Worm (Caenorhabditis elegans) whole organism, L3 larva: ENCODE measurements around the gene F17C11.13.

Source experiments
- R02D3.7 ChIP-seq: fragments of 150-350 bp; optimal IDR thresholded peaks from 2 replicates; lab custom pipeline; 2014; ENCODE audit warnings: missing biosample characterization, missing genetic modification characterization
- ZK546.5 ChIP-seq: sonication (generic microtip); optimal IDR thresholded peaks from 2 replicates; lab custom pipeline; 2017; ENCODE audit warnings: missing biosample characterization, missing genetic modification characterization
- aly-2 ChIP-seq: fragments of 150-350 bp; optimal IDR thresholded peaks from 2 replicates; lab custom pipeline; 2014; ENCODE audit warnings: missing biosample characterization, missing genetic modification characterization
- ceh-28 ChIP-seq: fragments of 150-350 bp; optimal IDR thresholded peaks from 2 replicates; lab custom pipeline; 2014; ENCODE audit warnings: missing biosample characterization, missing genetic modification reagents, missing genetic modification characterization
- ceh-82 ChIP-seq: fragments of 150-350 bp; optimal IDR thresholded peaks from 2 replicates; lab custom pipeline; 2014; ENCODE audit warnings: missing biosample characterization, missing genetic modification characterization
- ceh-9 ChIP-seq: sonication (generic microtip); optimal IDR thresholded peaks from 2 replicates; lab custom pipeline; 2018; ENCODE audit warnings: missing biosample characterization, missing genetic modification characterization
- egl-27 ChIP-seq: sonication (generic microtip); optimal IDR thresholded peaks from 4 replicates; lab custom pipeline; 2017; ENCODE audit warnings: missing biosample characterization, missing genetic modification reagents, missing genetic modification characterization
- egl-5 ChIP-seq: fragments of 150-350 bp; optimal IDR thresholded peaks from 2 replicates; lab custom pipeline; 2017; ENCODE audit warnings: missing biosample characterization, missing genetic modification reagents, missing genetic modification characterization, inconsistent platforms
- elt-1 ChIP-seq: fragments of 150-350 bp; optimal IDR thresholded peaks from 2 replicates; lab custom pipeline; 2014; ENCODE audit warnings: missing biosample characterization, missing genetic modification characterization
- elt-2 ChIP-seq: sonication (generic microtip); optimal IDR thresholded peaks from 2 replicates; lab custom pipeline; 2016; ENCODE audit warnings: missing genetic modification reagents, mild to moderate bottlenecking, missing genetic modification characterization, missing compliant biosample characterization
- elt-3 ChIP-seq, 3 experiments: fragments of 150-350 bp in 1 of 3; sonication (generic microtip) in 2 of 3; optimal IDR thresholded peaks; 2 replicates in 2 of 3; 4 replicates in 1 of 3; lab custom pipeline; 2014 to 2017; ENCODE audit warnings: missing biosample characterization in 3 of 3, missing genetic modification characterization in 3 of 3
- eor-1 ChIP-seq, 2 experiments: fragments of 150-350 bp; optimal IDR thresholded peaks; 2 replicates each; lab custom pipeline; 2014 to 2018; ENCODE audit warnings: missing biosample characterization in 2 of 2, missing genetic modification characterization in 2 of 2
- fkh-10 ChIP-seq: sonication (generic microtip); optimal IDR thresholded peaks from 2 replicates; lab custom pipeline; 2017; ENCODE audit warnings: missing biosample characterization, missing genetic modification reagents, missing genetic modification characterization
- fkh-2 ChIP-seq: fragments of 150-350 bp; optimal IDR thresholded peaks from 2 replicates; lab custom pipeline; 2014; ENCODE audit warnings: missing biosample characterization, missing genetic modification reagents, missing genetic modification characterization
- fos-1 ChIP-seq: fragments of 150-350 bp; optimal IDR thresholded peaks from 2 replicates; lab custom pipeline; 2014; ENCODE audit warnings: missing biosample characterization, missing genetic modification characterization
- jun-1 ChIP-seq: fragments of 150-350 bp; optimal IDR thresholded peaks from 2 replicates; lab custom pipeline; 2014; ENCODE audit warnings: missing biosample characterization, missing genetic modification reagents, missing genetic modification characterization
- mdl-1 ChIP-seq: fragments of 150-350 bp; optimal IDR thresholded peaks from 2 replicates; lab custom pipeline; 2014; ENCODE audit warnings: missing biosample characterization, missing genetic modification characterization
- nhr-11 ChIP-seq: fragments of 150-350 bp; optimal IDR thresholded peaks from 2 replicates; lab custom pipeline; 2014; ENCODE audit warnings: missing biosample characterization, missing genetic modification characterization
- nhr-12 ChIP-seq: fragments of 150-350 bp; optimal IDR thresholded peaks from 2 replicates; lab custom pipeline; 2014; ENCODE audit warnings: missing biosample characterization, missing genetic modification characterization
- nhr-23 ChIP-seq: fragments of 150-350 bp; optimal IDR thresholded peaks from 2 replicates; lab custom pipeline; 2014; ENCODE audit warnings: missing biosample characterization, missing genetic modification reagents, missing genetic modification characterization
- nhr-237 ChIP-seq: fragments of 150-350 bp; optimal IDR thresholded peaks from 2 replicates; lab custom pipeline; 2014; ENCODE audit warnings: missing biosample characterization, missing genetic modification characterization
- nhr-28 ChIP-seq: fragments of 150-350 bp; optimal IDR thresholded peaks from 2 replicates; lab custom pipeline; 2014; ENCODE audit warnings: missing biosample characterization, missing genetic modification characterization
- nhr-43 ChIP-seq: sonication (generic microtip); optimal IDR thresholded peaks from 2 replicates; lab custom pipeline; 2016; ENCODE audit warnings: mild to moderate bottlenecking, missing genetic modification characterization, missing compliant biosample characterization; ENCODE audit not compliant: poor library complexity, severe bottlenecking
- nhr-67 ChIP-seq: fragments of 150-350 bp; optimal IDR thresholded peaks from 2 replicates; lab custom pipeline; 2014; ENCODE audit warnings: missing biosample characterization, missing genetic modification characterization
- nhr-76 ChIP-seq: fragments of 150-350 bp; sonication (generic microtip); optimal IDR thresholded peaks from 5 replicates; lab custom pipeline; 2014; ENCODE audit warnings: missing biosample characterization, missing genetic modification characterization
- nhr-77 ChIP-seq: fragments of 150-350 bp; optimal IDR thresholded peaks from 2 replicates; lab custom pipeline; 2014; ENCODE audit warnings: missing biosample characterization, missing genetic modification characterization
- pha-4 ChIP-seq: fragments of 150-350 bp; optimal IDR thresholded peaks from 2 replicates; lab custom pipeline; 2014; ENCODE audit warnings: missing biosample characterization, missing genetic modification reagents, missing genetic modification characterization
- pqm-1 ChIP-seq: fragments of 150-350 bp; optimal IDR thresholded peaks from 2 replicates; lab custom pipeline; 2017; ENCODE audit warnings: missing biosample characterization, missing genetic modification characterization, inconsistent platforms
- sea-2 ChIP-seq: fragments of 150-350 bp; sonication (generic microtip); optimal IDR thresholded peaks from 4 replicates; lab custom pipeline; 2014; ENCODE audit warnings: missing biosample characterization, missing genetic modification reagents, missing genetic modification characterization
- snpc-4 ChIP-seq: fragments of 150-350 bp; optimal IDR thresholded peaks from 2 replicates; lab custom pipeline; 2014; ENCODE audit warnings: missing biosample characterization, missing genetic modification characterization
- tbx-2 ChIP-seq: sonication (generic microtip); optimal IDR thresholded peaks from 2 replicates; lab custom pipeline; 2016; ENCODE audit warnings: mild to moderate bottlenecking, missing genetic modification characterization, missing compliant biosample characterization
- unc-39 ChIP-seq: sonication (generic microtip); optimal IDR thresholded peaks from 4 replicates; lab custom pipeline; 2017; ENCODE audit warnings: missing biosample characterization, missing genetic modification characterization
- zag-1 ChIP-seq: fragments of 150-350 bp; optimal IDR thresholded peaks from 2 replicates; lab custom pipeline; 2014; ENCODE audit warnings: missing biosample characterization, missing genetic modification characterization
- ztf-11 ChIP-seq: fragments of 150-350 bp; optimal IDR thresholded peaks from 2 replicates; lab custom pipeline; 2014; ENCODE audit warnings: missing biosample characterization, missing genetic modification characterization
- ztf-4 ChIP-seq: fragments of 150-350 bp; optimal IDR thresholded peaks from 2 replicates; lab custom pipeline; 2014; ENCODE audit warnings: missing biosample characterization, missing genetic modification characterization

F17C11.13 gene

DNA sequence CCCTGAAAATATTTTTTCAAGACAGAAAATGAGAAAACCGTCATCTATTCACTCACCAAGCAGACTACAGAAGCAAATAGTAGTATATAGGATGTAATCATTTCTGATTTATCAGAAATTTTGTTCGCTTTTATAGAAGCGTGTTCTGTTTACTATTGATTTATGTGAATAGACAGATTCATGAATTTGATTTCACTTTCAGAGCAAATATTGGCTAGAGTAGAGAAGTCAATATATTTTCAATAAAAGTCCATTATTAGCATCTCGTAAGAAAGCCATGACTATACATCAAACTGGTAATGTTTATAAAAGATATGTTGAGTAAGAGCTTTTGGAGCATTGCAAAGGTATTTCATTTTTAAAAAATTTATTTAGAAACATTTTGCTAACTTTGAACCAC, 24.5 kb upstream of the F17C11.13 start, which contains the start of gene scvp-1:
scvp-1 (minus strand) TSS at position 101 of the 400 bp plus-strand sequence.
- TF ChIP-seq nhr-237 (no peak), ceh-82 (tag; lab: Kevin White, UChicago) (no peak), ztf-11 (tag; lab: Kevin White, UChicago) (no peak), sea-2 (GFP tag; lab: Kevin White, UChicago) (no peak)

DNA sequence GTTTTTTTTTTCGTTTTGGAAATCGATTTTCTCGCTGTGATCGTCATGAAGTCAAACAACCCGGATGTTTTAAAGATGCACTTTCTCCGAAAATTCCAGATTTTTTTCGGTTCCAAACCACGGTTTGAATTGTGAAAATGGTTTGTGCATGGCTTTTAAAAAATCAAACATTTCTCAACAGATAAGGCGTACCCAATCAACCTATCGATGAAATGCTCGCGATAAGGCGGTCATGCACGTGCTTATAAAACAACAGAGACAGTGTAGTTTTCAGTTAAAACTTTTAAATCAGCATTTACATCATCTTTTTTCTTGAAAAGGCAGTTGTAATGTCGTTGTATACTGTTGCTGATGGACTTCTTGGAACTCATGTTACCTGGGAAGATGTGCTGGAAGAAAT, 23.3 kb upstream of the F17C11.13 start, which contains the start of gene F58B4.5:
F58B4.5 (plus strand) TSS at position 283 of the 400 bp plus-strand sequence.
- TF ChIP-seq eor-1 (tag; optimal IDR thresholded peaks at IDR 0.05; lab: Kevin White, UChicago) (no peak), elt-2 (peak; percentile 94), pqm-1 (peak; percentile 29)

ce11 chrV:10936681-10937080, 19.0 kb upstream of the F17C11.13 start, which contains the start of gene F17C11.12:
F17C11.12 (minus strand) TSS chrV:10936920.
- TF ChIP-seq ztf-4 (tag; lab: Kevin White, UChicago) (no peak), elt-2 (peak; percentile 91), pqm-1 (peak; percentile 86)

ce11 chrV:10937294-10937693, 18.4 kb upstream of the F17C11.13 start:
- TF ChIP-seq aly-2 (tag; lab: Kevin White, UChicago): no peak
- peak; percentile 85 for TF ChIP-seq fkh-10
- no peak for TF ChIP-seq nhr-67 (tag; lab: Kevin White, UChicago)
- peak; percentile 37 for TF ChIP-seq nhr-11 (tag; lab: Kevin White, UChicago)
- TF ChIP-seq unc-39 (tag; lab: Kevin White, UChicago): no peak
- no peak for TF ChIP-seq ceh-9 (tag; lab: Kevin White, UChicago)
- TF ChIP-seq ceh-28: no peak
- TF ChIP-seq zag-1: no peak
- TF ChIP-seq nhr-12: no peak
- TF ChIP-seq pqm-1: no peak
- no peak for TF ChIP-seq egl-27 (tag; lab: Kevin White, UChicago)
- TF ChIP-seq fos-1 (tag; lab: Kevin White, UChicago): no peak
- no peak for TF ChIP-seq snpc-4 (tag; lab: Kevin White, UChicago)
- TF ChIP-seq ztf-4 (tag; lab: Kevin White, UChicago): no peak
- peak; percentile 42 for TF ChIP-seq nhr-43 (tag; lab: Kevin White, UChicago)
- no peak for TF ChIP-seq R02D3.7 (tag; lab: Kevin White, UChicago)
- TF ChIP-seq ZK546.5: no peak
- no peak for TF ChIP-seq fkh-2 (tag; lab: Kevin White, UChicago)
- no peak for TF ChIP-seq mdl-1 (tag; lab: Kevin White, UChicago)
- no peak for TF ChIP-seq nhr-76 (tag; lab: Kevin White, UChicago)
- no peak for TF ChIP-seq nhr-77
- no peak for TF ChIP-seq nhr-28 (tag; lab: Kevin White, UChicago)
- TF ChIP-seq nhr-237: no peak
- TF ChIP-seq tbx-2: no peak
- no peak for TF ChIP-seq elt-2
- TF ChIP-seq elt-3 (tag; optimal IDR thresholded peaks at IDR 0.05; lab: Kevin White, UChicago): no peak
- peak; percentile 58 for TF ChIP-seq nhr-23 (tag; lab: Kevin White, UChicago)
- TF ChIP-seq elt-1: no peak
- no peak for TF ChIP-seq eor-1 (tag; optimal IDR thresholded peaks at IDR 0.05; lab: Kevin White, UChicago)
- TF ChIP-seq jun-1: no peak
- no peak for TF ChIP-seq egl-5 (tag; lab: Kevin White, UChicago)
- no peak for TF ChIP-seq ztf-11 (tag; lab: Kevin White, UChicago)

DNA sequence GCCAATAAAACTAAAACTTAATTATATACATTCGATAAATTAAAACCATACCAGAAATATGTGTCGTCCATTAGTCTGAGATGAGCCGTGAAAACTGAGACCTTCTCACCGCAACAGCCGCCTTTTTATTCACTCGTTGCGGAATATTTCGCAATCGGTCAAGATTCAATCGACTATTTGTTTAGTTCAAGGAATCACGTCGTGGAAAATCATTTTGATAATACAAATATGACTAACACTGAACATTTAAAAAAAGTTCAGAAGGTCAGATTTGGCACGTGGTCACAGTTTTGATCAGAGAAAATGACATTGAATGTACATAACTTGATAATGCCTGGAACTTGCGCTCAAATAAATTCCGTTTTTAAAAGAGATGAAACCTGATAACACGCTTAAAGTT, 17.0 kb upstream of the F17C11.13 start, which contains the start of gene F17C11.11:
F17C11.11 (minus strand) TSS at position 79 of the 400 bp plus-strand sequence.
- peak; percentile 4 for TF ChIP-seq nhr-23 (tag; lab: Kevin White, UChicago)
- TF ChIP-seq elt-2: peak; percentile 77
- TF ChIP-seq pha-4 (tag; lab: Kevin White, UChicago): peak; percentile 6
- no peak for TF ChIP-seq nhr-28 (tag; lab: Kevin White, UChicago)
- no peak for TF ChIP-seq unc-39 (tag; lab: Kevin White, UChicago)
- peak; percentile 62 for TF ChIP-seq pqm-1
